Worm (Caenorhabditis elegans) whole organism, young adult: ENCODE results near the gene C06E4.3.

Source experiments
- B0019.2 ChIP-seq: fragments of 200-800 bp; sonication (Bioruptor generic); conservative IDR thresholded peaks from 2 replicates; pipeline ENCODE4 v1.3.6; 2022; ENCODE audit warnings: missing genetic modification reagents, missing genetic modification characterization, missing compliant biosample characterization
- B0035.1 ChIP-seq: sonication (generic microtip); optimal IDR thresholded peaks from 2 replicates; lab custom pipeline; 2016; ENCODE audit warnings: missing genetic modification characterization, mild to moderate bottlenecking, missing compliant biosample characterization, missing genotype, missing genetic modification reagents
- B0261.1 ChIP-seq: sonication (generic microtip); optimal IDR thresholded peaks from 2 replicates; lab custom pipeline; 2016; ENCODE audit warnings: mild to moderate bottlenecking, missing genetic modification characterization, moderate library complexity, missing compliant biosample characterization
- C17E4.6 ChIP-seq: fragments of 200-800 bp; sonication (Bioruptor generic); IDR thresholded peaks from 2 replicates; pipeline ENCODE4 v1.3.6; 2022; ENCODE audit warnings: missing genetic modification reagents, missing genetic modification characterization, missing compliant biosample characterization
- F39B2.1 ChIP-seq: fragments of 200-800 bp; sonication (Bioruptor generic); IDR thresholded peaks from 2 replicates; pipeline ENCODE4 v1.3.6; 2022; ENCODE audit warnings: missing genetic modification reagents, missing genetic modification characterization, missing compliant biosample characterization
- F57A8.1 ChIP-seq: fragments of 200-800 bp; sonication (Bioruptor generic); optimal IDR thresholded peaks from 2 replicates; lab custom pipeline; 2018; ENCODE audit warnings: mild to moderate bottlenecking, missing genetic modification characterization, moderate library complexity, missing compliant biosample characterization
- F57C9.4 ChIP-seq: sonication (generic microtip); optimal IDR thresholded peaks from 2 replicates; lab custom pipeline; 2017; ENCODE audit warnings: mild to moderate bottlenecking, missing genetic modification characterization, missing compliant biosample characterization
- T26A5.8 ChIP-seq: sonication (generic microtip); optimal IDR thresholded peaks from 2 replicates; lab custom pipeline; 2016; ENCODE audit warnings: missing genetic modification characterization, missing compliant biosample characterization
- Y53F4B.3 ChIP-seq: fragments of 200-800 bp; sonication (Bioruptor generic); IDR thresholded peaks from 2 replicates; pipeline ENCODE4 v1.3.6; 2022; ENCODE audit warnings: missing genetic modification reagents, missing genetic modification characterization, missing compliant biosample characterization
- Y56A3A.18 ChIP-seq: fragments of 200-800 bp; sonication (Bioruptor generic); IDR thresholded peaks from 2 replicates; pipeline ENCODE4 v1.3.6; 2022; ENCODE audit warnings: missing genetic modification reagents, missing genetic modification characterization, missing compliant biosample characterization
- Y95B8A.8 ChIP-seq: fragments of 200-800 bp; sonication (Bioruptor generic); IDR thresholded peaks from 2 replicates; pipeline ENCODE4 v1.3.6; 2022; ENCODE audit warnings: missing genetic modification reagents, missing genetic modification characterization, missing compliant biosample characterization
- ZK185.1 ChIP-seq: sonication (generic microtip); optimal IDR thresholded peaks from 2 replicates; lab custom pipeline; 2016; ENCODE audit warnings: mild to moderate bottlenecking, missing genetic modification characterization, missing compliant biosample characterization; ENCODE audit not compliant: poor library complexity, severe bottlenecking
- akir-1 ChIP-seq: fragments of 200-800 bp; sonication (Bioruptor generic); optimal IDR thresholded peaks from 2 replicates; lab custom pipeline; 2018; ENCODE audit warnings: mild to moderate bottlenecking, missing genetic modification characterization, moderate library complexity, missing compliant biosample characterization
- aptf-2 ChIP-seq: fragments of 200-800 bp; sonication (Bioruptor generic); conservative IDR thresholded peaks from 2 replicates; pipeline ENCODE4 v1.3.6; 2022; ENCODE audit warnings: missing genetic modification reagents, missing genetic modification characterization, missing compliant biosample characterization
- bed-2 ChIP-seq: fragments of 200-800 bp; sonication (Bioruptor generic); IDR thresholded peaks from 2 replicates; pipeline ENCODE4 v1.3.6; 2022; ENCODE audit warnings: missing genetic modification reagents, missing genetic modification characterization, missing compliant biosample characterization
- ccch-3 ChIP-seq: fragments of 200-800 bp; sonication (Bioruptor generic); optimal IDR thresholded peaks from 2 replicates; lab custom pipeline; 2018; ENCODE audit warnings: mild to moderate bottlenecking, missing genetic modification characterization, missing compliant biosample characterization
- cebp-1 ChIP-seq, 2 experiments: fragments of 200-800 bp in 1 of 2; sonication (Bioruptor generic) in 1 of 2; sonication (generic microtip) in 1 of 2; IDR thresholded peaks in 1 of 2; optimal IDR thresholded peaks in 1 of 2; 2 replicates each; pipeline versions ENCODE4 v1.3.6 to Lab custom; 2017 to 2022; ENCODE audit warnings: missing compliant biosample characterization in 2 of 2, missing genetic modification characterization in 2 of 2, mild to moderate bottlenecking in 1 of 2, missing genetic modification reagents in 1 of 2, moderate library complexity in 1 of 2
- ceh-40 ChIP-seq: fragments of 200-800 bp; sonication (Bioruptor generic); IDR thresholded peaks from 2 replicates; pipeline ENCODE4 v1.3.6; 2022; ENCODE audit warnings: missing genetic modification characterization, missing compliant biosample characterization
- chd-7 ChIP-seq: sonication (generic microtip); optimal IDR thresholded peaks from 2 replicates; lab custom pipeline; 2016; ENCODE audit warnings: mild to moderate bottlenecking, missing genetic modification characterization, moderate library complexity, missing compliant biosample characterization
- dpff-1 ChIP-seq: sonication (generic microtip); optimal IDR thresholded peaks from 2 replicates; lab custom pipeline; 2017; ENCODE audit warnings: mild to moderate bottlenecking, missing genetic modification characterization, missing compliant biosample characterization
- dpl-1 ChIP-seq: fragments of 150-350 bp; optimal IDR thresholded peaks from 2 replicates; lab custom pipeline; 2014; ENCODE audit warnings: missing biosample characterization, missing genetic modification reagents, missing genetic modification characterization
- efl-1 ChIP-seq: fragments of 150-350 bp; optimal IDR thresholded peaks from 2 replicates; lab custom pipeline; 2014; ENCODE audit warnings: missing biosample characterization, missing genetic modification reagents, missing genetic modification characterization
- egrh-3 ChIP-seq: fragments of 200-800 bp; sonication (Bioruptor generic); IDR thresholded peaks from 2 replicates; pipeline ENCODE4 v1.3.6; 2022; ENCODE audit warnings: missing genetic modification reagents, missing genetic modification characterization, missing compliant biosample characterization
- hlh-12 ChIP-seq: sonication (generic microtip); optimal IDR thresholded peaks from 2 replicates; lab custom pipeline; 2016; ENCODE audit warnings: missing genetic modification characterization, missing compliant biosample characterization
- let-526 ChIP-seq: fragments of 200-800 bp; sonication (Bioruptor generic); IDR thresholded peaks from 2 replicates; pipeline ENCODE4 v1.3.6; 2022; ENCODE audit warnings: missing genetic modification reagents, missing genetic modification characterization, missing compliant biosample characterization
- let-607 ChIP-seq, 2 experiments: fragments of 200-800 bp in 1 of 2; sonication (Bioruptor generic) in 1 of 2; sonication (generic microtip) in 1 of 2; optimal IDR thresholded peaks; 2 replicates each; lab custom pipeline; 2016 to 2018; ENCODE audit warnings: mild to moderate bottlenecking in 2 of 2, missing compliant biosample characterization in 2 of 2, missing genetic modification characterization in 2 of 2, moderate library complexity in 2 of 2, missing genotype in 1 of 2
- lin-26 ChIP-seq: fragments of 200-800 bp; sonication (Bioruptor generic); IDR thresholded peaks from 2 replicates; pipeline ENCODE4 v1.3.6; 2022; ENCODE audit warnings: missing genetic modification reagents, missing genetic modification characterization, missing compliant biosample characterization
- lin-40 ChIP-seq: sonication (generic microtip); optimal IDR thresholded peaks from 2 replicates; lab custom pipeline; 2016; ENCODE audit warnings: missing genetic modification characterization, mild to moderate bottlenecking, missing compliant biosample characterization, missing genotype, missing genetic modification reagents
- lin-54 ChIP-seq: fragments of 200-800 bp; sonication (Bioruptor generic); optimal IDR thresholded peaks from 2 replicates; lab custom pipeline; 2018; ENCODE audit warnings: mild to moderate bottlenecking, missing genetic modification characterization, missing compliant biosample characterization
- lsy-27 ChIP-seq: sonication (generic microtip); optimal IDR thresholded peaks from 2 replicates; lab custom pipeline; 2017; ENCODE audit warnings: missing genetic modification characterization, mild to moderate bottlenecking, missing compliant biosample characterization, antibody characterized with exemption, missing genotype, borderline replicate concordance; ENCODE audit not compliant: insufficient read depth
- madf-10 ChIP-seq: sonication (generic microtip); optimal IDR thresholded peaks from 2 replicates; lab custom pipeline; 2016; ENCODE audit warnings: mild to moderate bottlenecking, missing genetic modification characterization, missing compliant biosample characterization
- madf-6 ChIP-seq: fragments of 200-800 bp; sonication (Bioruptor generic); IDR thresholded peaks from 2 replicates; pipeline ENCODE4 v1.3.6; 2022; ENCODE audit warnings: missing genetic modification reagents, missing genetic modification characterization, missing compliant biosample characterization
- madf-8 ChIP-seq: fragments of 200-800 bp; sonication (Bioruptor generic); conservative IDR thresholded peaks from 2 replicates; pipeline ENCODE4 v1.3.6; 2022; ENCODE audit warnings: missing genetic modification reagents, missing genetic modification characterization, missing compliant biosample characterization
- mes-4 ChIP-seq: sonication (generic microtip); optimal IDR thresholded peaks from 2 replicates; lab custom pipeline; 2016; ENCODE audit warnings: missing genotype, missing genetic modification characterization, missing compliant biosample characterization
- mxl-1 ChIP-seq: sonication (generic microtip); optimal IDR thresholded peaks from 2 replicates; lab custom pipeline; 2016; ENCODE audit warnings: missing genetic modification characterization, missing compliant biosample characterization
- nfya-2 ChIP-seq: fragments of 200-800 bp; sonication (Bioruptor generic); IDR thresholded peaks from 2 replicates; pipeline ENCODE4 v1.3.6; 2022; ENCODE audit warnings: missing genetic modification reagents, missing genetic modification characterization, missing compliant biosample characterization
- nfyb-1 ChIP-seq: fragments of 200-800 bp; sonication (Bioruptor generic); IDR thresholded peaks from 2 replicates; pipeline ENCODE4 v1.3.6; 2022; ENCODE audit warnings: missing genetic modification reagents, missing genetic modification characterization, missing compliant biosample characterization
- nhr-27 ChIP-seq: fragments of 200-800 bp; sonication (Bioruptor generic); optimal IDR thresholded peaks from 2 replicates; lab custom pipeline; 2018; ENCODE audit warnings: mild to moderate bottlenecking, missing genetic modification characterization, moderate library complexity, missing compliant biosample characterization
- nhr-80 ChIP-seq: sonication (generic microtip); optimal IDR thresholded peaks from 2 replicates; lab custom pipeline; 2016; ENCODE audit warnings: missing genetic modification characterization, missing compliant biosample characterization
- snpc-4 ChIP-seq, 5 experiments: fragments of 150-350 bp in 1 of 5; sonication (generic microtip) in 4 of 5; optimal IDR thresholded peaks; 2 replicates each; lab custom pipeline; 2014 to 2018; ENCODE audit warnings: missing genetic modification characterization in 5 of 5, missing biosample characterization in 3 of 5, antibody characterized with exemption in 2 of 5, mild to moderate bottlenecking in 2 of 5, missing compliant biosample characterization in 2 of 5, missing genotype in 2 of 5, moderate library complexity in 2 of 5, missing genetic modification reagents in 1 of 5
- sptf-2 ChIP-seq: fragments of 200-800 bp; sonication (Bioruptor generic); optimal IDR thresholded peaks from 2 replicates; lab custom pipeline; 2018; ENCODE audit warnings: mild to moderate bottlenecking, missing genetic modification characterization, missing compliant biosample characterization
- tbx-9 ChIP-seq: sonication (generic microtip); optimal IDR thresholded peaks from 2 replicates; lab custom pipeline; 2016; ENCODE audit warnings: borderline replicate concordance, missing genetic modification characterization, inconsistent platforms, missing compliant biosample characterization
- tlf-1 ChIP-seq: fragments of 200-800 bp; sonication (Bioruptor generic); optimal IDR thresholded peaks from 2 replicates; lab custom pipeline; 2018; ENCODE audit warnings: mild to moderate bottlenecking, missing genetic modification characterization, missing compliant biosample characterization
- unc-130 ChIP-seq: sonication (generic microtip); optimal IDR thresholded peaks from 2 replicates; lab custom pipeline; 2016; ENCODE audit warnings: missing genetic modification reagents, missing genetic modification characterization, missing compliant biosample characterization
- zfh-2 ChIP-seq: fragments of 200-800 bp; sonication (Bioruptor generic); conservative IDR thresholded peaks from 2 replicates; pipeline ENCODE4 v1.3.6; 2022; ENCODE audit warnings: missing genetic modification reagents, missing genetic modification characterization, missing compliant biosample characterization
- ztf-18 ChIP-seq: sonication (generic microtip); optimal IDR thresholded peaks from 2 replicates; lab custom pipeline; 2016; ENCODE audit warnings: missing genotype, mild to moderate bottlenecking, missing genetic modification characterization, missing compliant biosample characterization

Gene C06E4.3

ce11 chrIV:7234623-7235022 lies 26.1 kb upstream of the C06E4.3 start (continued):
- TF ChIP-seq tlf-1 (GFP tag; lab: Kevin White, UChicago): no peak
- TF ChIP-seq mes-4: no peak
- no peak for TF ChIP-seq ZK185.1 (tag; lab: Kevin White, UChicago)

ce11 chrIV:7235382-7235917 lies 25.2 kb upstream of the C06E4.3 start:
- no peak for TF ChIP-seq madf-6 (GFP tag; lab: Robert Waterston, UW)
- TF ChIP-seq zfh-2 (GFP tag; lab: Robert Waterston, UW): peak; percentile 89
- no peak for TF ChIP-seq B0261.1 (tag; lab: Kevin White, UChicago)
- TF ChIP-seq efl-1 (GFP tag; lab: Kevin White, UChicago): no peak
- TF ChIP-seq T26A5.8 (tag; lab: Kevin White, UChicago): no peak
- TF ChIP-seq dpff-1: no peak
- no peak for TF ChIP-seq nfya-2
- TF ChIP-seq let-607 (tag; optimal IDR thresholded peaks at IDR 0.05; lab: Kevin White, UChicago): no peak
- no peak for TF ChIP-seq nhr-27 (tag; lab: Kevin White, UChicago)
- TF ChIP-seq B0019.2 (GFP tag; lab: Robert Waterston, UW): no peak
- no peak for TF ChIP-seq nfyb-1 (GFP tag; lab: Robert Waterston, UW)
- TF ChIP-seq ccch-3: no peak
- no peak for TF ChIP-seq unc-130
- TF ChIP-seq F57C9.4 (tag; lab: Kevin White, UChicago): no peak
- no peak for TF ChIP-seq aptf-2 (GFP tag; lab: Robert Waterston, UW)
- TF ChIP-seq F57A8.1 (GFP tag; lab: Kevin White, UChicago): no peak
- no peak for TF ChIP-seq dpl-1 (GFP tag; lab: Kevin White, UChicago)
- TF ChIP-seq madf-10 (tag; lab: Kevin White, UChicago): no peak
- no peak for TF ChIP-seq akir-1
- TF ChIP-seq chd-7: no peak
- TF ChIP-seq lin-54 (GFP tag; lab: Kevin White, UChicago): peak; percentile 31
- no peak for TF ChIP-seq Y95B8A.8 (GFP tag; lab: Robert Waterston, UW)
- no peak for TF ChIP-seq madf-8 (GFP tag; lab: Robert Waterston, UW)
- no peak for TF ChIP-seq Y56A3A.18
- TF ChIP-seq ztf-18: peak; percentile 11
- no peak for TF ChIP-seq B0035.1 (tag; lab: Kevin White, UChicago)
- no peak for TF ChIP-seq sptf-2
- TF ChIP-seq cebp-1 (GFP tag; IDR thresholded peaks at IDR 0.05; lab: Robert Waterston, UW): no peak
- peak; percentile 57 for TF ChIP-seq cebp-1 (tag; optimal IDR thresholded peaks at IDR 0.05; lab: Kevin White, UChicago)
- TF ChIP-seq C17E4.6: no peak
- no peak for TF ChIP-seq lin-26 (GFP tag; lab: Robert Waterston, UW)
- peak; percentile 88 for TF ChIP-seq nhr-80 (tag; lab: Kevin White, UChicago)
- TF ChIP-seq snpc-4 (GFP tag; optimal IDR thresholded peaks at IDR 0.05; lab: Kevin White, UChicago): no peak
- TF ChIP-seq snpc-4 (tag; optimal IDR thresholded peaks at IDR 0.05; lab: Kevin White, UChicago): peak in 1 of 4 experiments; percentile 21
- TF ChIP-seq tbx-9: no peak
- no peak for TF ChIP-seq lsy-27 (tag; lab: Kevin White, UChicago)
- TF ChIP-seq F39B2.1 (GFP tag; lab: Robert Waterston, UW): no peak
- no peak for TF ChIP-seq ceh-40 (GFP tag; lab: Robert Waterston, UW)
- no peak for TF ChIP-seq egrh-3
- TF ChIP-seq hlh-12 (tag; lab: Kevin White, UChicago): no peak
- no peak for TF ChIP-seq Y53F4B.3 (GFP tag; lab: Robert Waterston, UW)
- TF ChIP-seq bed-2 (GFP tag; lab: Robert Waterston, UW): no peak
- TF ChIP-seq lin-40 (tag; lab: Kevin White, UChicago): peak; percentile 28
- no peak for TF ChIP-seq mxl-1 (tag; lab: Kevin White, UChicago)
- no peak for TF ChIP-seq let-526 (GFP tag; lab: Robert Waterston, UW)
